Worm (Caenorhabditis elegans) whole organism, L4 larva: Measurements from ENCODE around the gene lgc-1.

Experiments
- F44E2.7 ChIP-seq: fragments of 200-800 bp; sonication (Bioruptor generic); IDR thresholded peaks from 2 replicates; pipeline ENCODE4 v2.1.2; 2022; ENCODE audit warnings: missing genetic modification characterization, missing compliant biosample characterization
- ZK546.5 ChIP-seq, 2 experiments: sonication (generic microtip); optimal IDR thresholded peaks; 2 replicates each; lab custom pipeline; 2017; ENCODE audit warnings: missing biosample characterization in 2 of 2, missing genetic modification characterization in 2 of 2
- ceh-82 ChIP-seq: sonication (generic microtip); optimal IDR thresholded peaks from 2 replicates; lab custom pipeline; 2017; ENCODE audit warnings: missing biosample characterization, missing genetic modification characterization
- dmd-8 ChIP-seq: fragments of 200-800 bp; sonication (Bioruptor generic); IDR thresholded peaks from 2 replicates; pipeline ENCODE4 v1.3.6; 2022; ENCODE audit warnings: missing genetic modification characterization, missing compliant biosample characterization
- lin-39 ChIP-seq: fragments of 150-350 bp; optimal IDR thresholded peaks from 2 replicates; lab custom pipeline; 2014; ENCODE audit warnings: missing biosample characterization, missing genetic modification reagents, missing genetic modification characterization
- lsy-2 ChIP-seq, 2 experiments: fragments of 150-350 bp in 1 of 2; sonication (generic microtip) in 1 of 2; optimal IDR thresholded peaks; 2 replicates each; lab custom pipeline; 2014 to 2017; ENCODE audit warnings: missing biosample characterization in 2 of 2, missing genetic modification characterization in 2 of 2
- madf-9 ChIP-seq: fragments of 200-800 bp; sonication (Bioruptor generic); conservative IDR thresholded peaks from 2 replicates; pipeline ENCODE4 v1.3.6; 2022; ENCODE audit warnings: missing genetic modification reagents, missing genetic modification characterization, missing compliant biosample characterization
- nhr-41 ChIP-seq: fragments of 200-800 bp; sonication (Bioruptor generic); IDR thresholded peaks from 2 replicates; pipeline ENCODE4 v1.3.6; 2022; ENCODE audit warnings: missing genetic modification reagents, missing genetic modification characterization, missing compliant biosample characterization
- snpc-4 ChIP-seq: fragments of 150-350 bp; optimal IDR thresholded peaks from 2 replicates; lab custom pipeline; 2014; ENCODE audit warnings: missing biosample characterization, missing genetic modification characterization
- zag-1 ChIP-seq: fragments of 150-350 bp; optimal IDR thresholded peaks from 2 replicates; lab custom pipeline; 2014; ENCODE audit warnings: missing biosample characterization, missing genetic modification characterization

DNA sequence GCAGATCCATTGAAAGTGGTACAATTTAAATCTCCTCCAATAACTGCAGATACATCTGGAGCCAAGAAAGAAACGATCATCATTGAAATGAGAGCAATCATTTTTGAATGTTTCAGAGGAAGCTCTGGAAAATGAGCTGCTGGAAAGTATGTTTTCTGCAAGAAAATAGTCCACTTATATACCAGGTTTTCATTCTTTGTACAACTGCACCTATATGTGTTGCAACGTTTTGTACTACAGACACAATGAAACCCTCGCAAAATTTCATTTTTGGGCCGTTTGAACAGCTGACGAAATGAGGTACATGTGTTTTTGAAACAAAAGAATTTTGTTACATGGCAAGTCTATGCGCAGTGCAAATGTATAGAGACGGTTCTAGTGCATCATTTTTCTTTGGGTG lies 16.5 kb upstream of the lgc-1 start, which contains the start of gene T05B4.9:
- TF ChIP-seq dmd-8 (GFP tag; lab: Robert Waterston, UW) = no peak
- TF ChIP-seq snpc-4 = no peak
- TF ChIP-seq madf-9 = no peak
- TF ChIP-seq nhr-41 (GFP tag; lab: Robert Waterston, UW) = no peak
- no peak for TF ChIP-seq ZK546.5 (tag; optimal IDR thresholded peaks at IDR 0.05; lab: Kevin White, UChicago)
- TF ChIP-seq lsy-2 (tag; optimal IDR thresholded peaks at IDR 0.05; lab: Kevin White, UChicago) = no peak
- no peak for TF ChIP-seq zag-1 (tag; lab: Kevin White, UChicago)
- no peak for TF ChIP-seq F44E2.7 (GFP tag; lab: Robert Waterston, UW)
- TF ChIP-seq ceh-82 (tag; lab: Kevin White, UChicago) = no peak
- no peak for TF ChIP-seq lin-39 (tag; lab: Kevin White, UChicago)
